Worm (Caenorhabditis elegans) whole organism, L4/young adult: ENCODE measurements around the gene pho-6.

ENCODE experiments used
- W03F9.2 ChIP-seq: fragments of 150-350 bp; optimal IDR thresholded peaks from 2 replicates; lab custom pipeline; 2014; ENCODE audit warnings: missing biosample characterization, missing genetic modification characterization
- dao-5 ChIP-seq: sonication (generic microtip); optimal IDR thresholded peaks from 2 replicates; lab custom pipeline; 2016; ENCODE audit warnings: missing genotype, missing genetic modification characterization, moderate library complexity, missing compliant biosample characterization
- him-1 ChIP-seq: sonication (generic microtip); optimal IDR thresholded peaks from 2 replicates; lab custom pipeline; 2016; ENCODE audit warnings: missing genotype, missing genetic modification reagents, missing genetic modification characterization, missing compliant biosample characterization

Gene pho-6

DNA sequence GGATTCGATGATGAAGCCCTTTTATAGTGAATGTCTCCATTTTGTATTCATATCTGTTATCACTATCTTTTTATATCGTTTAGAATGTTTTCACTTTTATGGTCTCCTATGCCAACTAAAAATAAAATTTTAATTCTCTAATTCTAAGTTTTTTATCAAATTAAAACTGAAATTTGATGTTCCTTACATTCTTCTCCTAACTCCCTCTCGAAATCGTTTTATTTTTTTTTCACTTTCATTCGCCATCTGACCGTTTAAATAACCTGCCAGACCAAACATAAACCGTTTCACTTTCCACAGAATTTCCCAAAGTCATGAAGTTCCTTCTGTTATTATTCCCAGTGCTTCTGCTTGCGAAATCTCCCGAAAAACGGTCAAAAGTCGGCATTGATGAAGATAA lies 15.1 kb downstream of the pho-6 start, which contains the start of gene F52E1.5:
Gene F52E1.5, plus strand, starts transcription at position 301 of the 400 bp plus-strand sequence.
- no peak for TF ChIP-seq dao-5 (tag; lab: Kevin White, UChicago)
- TF ChIP-seq him-1, result no peak
- no peak for TF ChIP-seq W03F9.2

- TF ChIP-seq W03F9.2, result no peak
- TF ChIP-seq dao-5 (tag; lab: Kevin White, UChicago), result no peak
- TF ChIP-seq him-1, result no peak
Observed at ce11 chrV:8375849-8376248, 18.4 kb downstream of the pho-6 start, which contains the start of gene F38E1.3. TSS of gene F38E1.3 (plus strand) at chrV:8376149.

ce11 chrV:8375419-8375818 lies 18.8 kb downstream of the pho-6 start, which contains the start of gene F38E1.10:
TSS of gene F38E1.10 (minus strand) at chrV:8375519.
- TF ChIP-seq him-1, result no peak
- no peak for TF ChIP-seq W03F9.2
- TF ChIP-seq dao-5 (tag; lab: Kevin White, UChicago), result no peak

DNA sequence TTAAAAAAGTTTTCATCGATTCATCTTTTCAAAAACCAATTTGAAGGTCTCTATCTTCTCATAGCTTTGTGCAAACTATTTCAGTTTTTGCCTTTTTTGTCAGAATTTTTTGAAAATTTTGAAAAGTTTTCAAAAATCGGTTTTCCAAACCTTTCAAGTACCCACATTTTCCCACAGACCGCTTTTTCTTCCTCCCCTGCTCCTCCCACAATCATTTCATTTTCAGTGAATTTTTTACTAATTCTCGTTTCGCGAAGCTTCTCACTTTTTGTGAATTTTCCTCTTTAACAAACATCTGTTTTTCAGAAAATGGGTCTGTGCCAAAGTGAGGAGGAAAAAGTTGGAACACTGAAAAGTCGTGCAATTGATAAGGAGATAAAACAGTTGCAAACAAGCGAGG lies 23.6 kb downstream of the pho-6 start, which contains the start of gene gpa-2:
Gene gpa-2, plus strand, starts transcription at position 301 of the 400 bp plus-strand sequence.
- no peak for TF ChIP-seq W03F9.2
- no peak for TF ChIP-seq him-1
- no peak for TF ChIP-seq dao-5 (tag; lab: Kevin White, UChicago)

ce11 chrV:8359792-8360191 lies 34.5 kb downstream of the pho-6 start, which contains the start of gene F38E1.6:
TSS of gene F38E1.6 (plus strand) at chrV:8360092.
- TF ChIP-seq dao-5 (tag; lab: Kevin White, UChicago) (no peak), him-1 (no peak), W03F9.2 (no peak)

DNA sequence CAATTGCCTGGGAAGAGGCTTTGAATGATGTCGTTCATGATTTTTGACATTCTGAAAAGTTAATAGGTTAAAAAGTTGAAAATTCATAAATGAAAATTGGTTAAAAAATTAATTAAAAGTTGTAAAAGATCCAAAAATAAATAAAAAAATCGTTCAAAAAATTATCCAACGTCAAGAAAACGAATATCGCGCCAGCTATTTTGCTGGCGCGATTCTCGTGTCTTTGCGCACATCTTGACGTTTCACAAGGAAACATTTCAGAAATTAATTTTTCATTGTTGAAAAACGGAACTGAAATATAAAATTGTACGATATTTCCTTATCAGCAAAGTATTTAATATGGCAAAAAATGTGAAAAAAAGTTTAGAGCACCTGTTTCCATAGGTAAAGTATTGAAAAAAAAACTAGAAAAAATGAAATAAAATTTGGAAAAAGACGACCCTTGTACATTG lies 35.1 kb downstream of the pho-6 start, which contains the start of gene mpdu-1:
Gene mpdu-1, minus strand, starts transcription at position 51 of the 452 bp plus-strand sequence.
- TF ChIP-seq dao-5 (tag; lab: Kevin White, UChicago) (no peak), W03F9.2 (peak; percentile 83), him-1 (no peak)

ce11 chrV:8358702-8359101 lies 35.6 kb downstream of the pho-6 start:
- TF ChIP-seq W03F9.2, result no peak
- no peak for TF ChIP-seq dao-5 (tag; lab: Kevin White, UChicago)
- no peak for TF ChIP-seq him-1

DNA sequence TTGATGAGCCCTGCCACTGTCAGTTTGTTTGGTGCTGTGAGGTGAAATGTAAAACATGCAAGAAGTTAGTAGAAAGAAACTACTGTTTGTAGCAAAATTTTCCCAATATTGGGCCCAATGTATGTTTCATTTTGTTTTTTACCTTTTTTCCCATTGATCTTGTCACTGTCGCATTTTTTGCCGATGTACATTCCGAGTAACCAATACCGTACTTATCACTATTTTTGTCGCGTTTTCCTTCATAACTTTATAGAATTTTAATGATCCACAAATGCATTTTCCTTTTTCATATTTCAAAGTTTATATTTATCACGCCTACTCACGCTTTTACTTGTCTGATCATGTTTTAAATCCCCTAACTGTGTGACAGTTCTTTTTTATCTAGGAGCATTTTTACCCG lies 36.5 kb downstream of the pho-6 start:
- no peak for TF ChIP-seq him-1
- TF ChIP-seq dao-5 (tag; lab: Kevin White, UChicago), result no peak
- no peak for TF ChIP-seq W03F9.2

ce11 chrV:8355435-8356212 lies 38.6 kb downstream of the pho-6 start, which contains the start of gene mom-2:
TSS of gene mom-2 (plus strand) at chrV:8355988.
- TF ChIP-seq him-1, result no peak
- TF ChIP-seq dao-5 (tag; lab: Kevin White, UChicago), result no peak
- TF ChIP-seq W03F9.2, result no peak

- no peak for TF ChIP-seq W03F9.2
- no peak for TF ChIP-seq dao-5 (tag; lab: Kevin White, UChicago)
- TF ChIP-seq him-1, result no peak
Observed at ce11 chrV:8351371-8351770, 42.9 kb downstream of the pho-6 start, which contains the start of gene srsx-22. TSS of gene srsx-22 (plus strand) at chrV:8351671.

- TF ChIP-seq W03F9.2 (no peak), dao-5 (tag; lab: Kevin White, UChicago) (no peak), him-1 (no peak)
Observed at ce11 chrV:8349950-8350349, 44.3 kb downstream of the pho-6 start.

DNA sequence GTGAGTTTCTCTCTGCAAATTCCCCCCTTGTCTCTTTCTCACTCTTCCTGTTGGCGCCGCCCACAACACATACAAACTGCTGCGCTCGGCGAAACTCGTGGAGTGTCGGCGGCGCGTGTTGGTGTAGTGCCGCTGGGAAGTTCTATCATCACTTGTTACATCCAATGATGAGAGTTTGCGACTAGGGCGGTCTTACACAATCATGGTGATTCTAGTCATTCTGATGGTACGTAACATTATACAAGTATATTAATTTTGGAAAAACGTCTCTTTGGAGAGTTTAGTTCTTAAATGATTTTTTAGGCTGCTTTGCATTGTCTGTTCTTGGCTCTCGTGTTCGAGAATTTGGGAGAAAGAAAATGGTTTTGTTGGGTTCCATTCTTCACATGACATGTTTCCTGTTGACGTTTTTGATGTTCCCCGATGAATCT lies 45.3 kb downstream of the pho-6 start:
- no peak for TF ChIP-seq dao-5 (tag; lab: Kevin White, UChicago)
- peak; percentile 67 for TF ChIP-seq W03F9.2
- TF ChIP-seq him-1, result peak; percentile 50

- no peak for TF ChIP-seq W03F9.2
- no peak for TF ChIP-seq dao-5 (tag; lab: Kevin White, UChicago)
Observed at ce11 chrV:8345436-8345835, 48.8 kb downstream of the pho-6 start, which contains the start of gene C08D8.1. TSS of gene C08D8.1 (plus strand) at chrV:8345759.

- TF ChIP-seq W03F9.2, result no peak
- no peak for TF ChIP-seq dao-5 (tag; lab: Kevin White, UChicago)
- no peak for TF ChIP-seq him-1
Observed at ce11 chrV:8342416-8342815, 51.8 kb downstream of the pho-6 start.
